Fruit fly (Drosophila melanogaster) whole organism, embryonic: ENCODE results near the gene intr.
A peak's percentile ranks its signal among the peaks of the same experiment; 100 is the strongest.

Experiments used
- Bgb ChIP-seq: fragments of 200-800 bp; sonication (Bioruptor generic); IDR thresholded peaks from 2 replicates; pipeline ENCODE4 v1.3.6; 2022; ENCODE audit warnings: missing biosample characterization, missing genetic modification characterization; ENCODE audit not compliant: partially characterized antibody
- CG10543 ChIP-seq: fragments of 200-800 bp; sonication (Bioruptor generic); optimal IDR thresholded peaks from 3 replicates; lab custom pipeline; 2017; ENCODE audit warnings: missing biosample characterization, mild to moderate bottlenecking, missing genetic modification characterization, moderate library complexity
- CG11695 ChIP-seq: fragments of 200-800 bp; sonication (Bioruptor generic); IDR thresholded peaks from 3 replicates; pipeline ENCODE4 v1.3.6; 2022; ENCODE audit warnings: missing biosample characterization, missing genetic modification characterization
- CG15514 ChIP-seq: fragments of 200-800 bp; sonication (Bioruptor generic); optimal IDR thresholded peaks from 3 replicates; lab custom pipeline; 2017; ENCODE audit warnings: missing biosample characterization, missing genetic modification characterization, mild to moderate bottlenecking, moderate library complexity, missing genetic modification reagents
- CG1647 ChIP-seq: fragments of 200-800 bp; sonication (Bioruptor generic); optimal IDR thresholded peaks from 3 replicates; lab custom pipeline; 2016; ENCODE audit warnings: missing biosample characterization, missing genetic modification characterization
- CG17186 ChIP-seq: fragments of 200-800 bp; sonication (Bioruptor generic); optimal IDR thresholded peaks from 3 replicates; lab custom pipeline; 2017; ENCODE audit warnings: missing biosample characterization, missing genetic modification reagents, missing genetic modification characterization
- CG30403 ChIP-seq: fragments of 200-800 bp; sonication (Bioruptor generic); optimal IDR thresholded peaks from 3 replicates; lab custom pipeline; 2016; ENCODE audit warnings: missing biosample characterization, missing genetic modification characterization
- CG33557 ChIP-seq: fragments of 200-800 bp; sonication (Bioruptor generic); optimal IDR thresholded peaks from 2 replicates; lab custom pipeline; 2019; ENCODE audit warnings: missing biosample characterization, mild to moderate bottlenecking, missing genetic modification characterization, moderate library complexity
- CG34376 ChIP-seq: fragments of 200-800 bp; sonication (Bioruptor generic); optimal IDR thresholded peaks from 2 replicates; lab custom pipeline; 2018; ENCODE audit warnings: missing biosample characterization, mild to moderate bottlenecking, missing genetic modification characterization
- CG3847 ChIP-seq: fragments of 200-800 bp; sonication (Bioruptor generic); IDR thresholded peaks from 2 replicates; pipeline ENCODE4 v1.3.6; 2022; ENCODE audit warnings: missing biosample characterization, missing genetic modification characterization
- CG4282 ChIP-seq: fragments of 200-800 bp; sonication (Bioruptor generic); optimal IDR thresholded peaks from 2 replicates; lab custom pipeline; 2016; ENCODE audit warnings: missing biosample characterization, missing genetic modification characterization
- CG6791 ChIP-seq: fragments of 200-800 bp; sonication (Bioruptor generic); IDR thresholded peaks from 3 replicates; pipeline ENCODE4 v1.3.6; 2022; ENCODE audit warnings: missing biosample characterization, missing genetic modification characterization; ENCODE audit not compliant: partially characterized antibody
- CG7786 ChIP-seq: fragments of 200-800 bp; sonication (Bioruptor generic); optimal IDR thresholded peaks from 2 replicates; lab custom pipeline; 2016; ENCODE audit warnings: missing biosample characterization, missing genetic modification characterization
- CG8290 ChIP-seq, 3 experiments: fragments of 200-800 bp; sonication (Bioruptor generic); optimal IDR thresholded peaks; 2 replicates each; lab custom pipeline; 2016 to 2019; ENCODE audit warnings: missing biosample characterization in 3 of 3, missing genetic modification characterization in 3 of 3, mild to moderate bottlenecking in 2 of 3, moderate library complexity in 1 of 3
- CG9437 ChIP-seq: fragments of 200-800 bp; sonication (Bioruptor generic); optimal IDR thresholded peaks from 2 replicates; lab custom pipeline; 2018; ENCODE audit warnings: missing biosample characterization, mild to moderate bottlenecking, missing genetic modification characterization
- Dbx ChIP-seq: fragments of 200-800 bp; sonication (Bioruptor generic); IDR thresholded peaks from 3 replicates; pipeline ENCODE4 v1.3.6; 2022; ENCODE audit warnings: missing biosample characterization, missing genetic modification characterization
- Deaf1 ChIP-seq: fragments of 200-800 bp; optimal IDR thresholded peaks from 3 replicates; lab custom pipeline; 2019; ENCODE audit warnings: missing biosample characterization, mild to moderate bottlenecking, missing genetic modification characterization, moderate library complexity
- Dref ChIP-seq: fragments of 200-800 bp; sonication (Bioruptor generic); IDR thresholded peaks from 2 replicates; pipeline ENCODE4 v1.3.6; 2022; ENCODE audit warnings: missing biosample characterization, missing genetic modification characterization
- E2f2 ChIP-seq: fragments of 200-800 bp; sonication (Bioruptor generic); IDR thresholded peaks from 2 replicates; pipeline ENCODE4 v1.3.6; 2022; ENCODE audit warnings: missing biosample characterization, missing genetic modification characterization
- Fer1 ChIP-seq: fragments of 200-800 bp; sonication (Bioruptor generic); optimal IDR thresholded peaks from 2 replicates; lab custom pipeline; 2017; ENCODE audit warnings: missing biosample characterization, mild to moderate bottlenecking, missing genetic modification characterization
- GATAe ChIP-seq: fragments of 200-800 bp; sonication (Bioruptor generic); conservative IDR thresholded peaks from 2 replicates; pipeline ENCODE4 v1.3.6; 2022; ENCODE audit warnings: missing biosample characterization, missing genetic modification characterization
- HHEX ChIP-seq: fragments of 200-800 bp; sonication (Bioruptor generic); optimal IDR thresholded peaks from 3 replicates; lab custom pipeline; 2017; ENCODE audit warnings: missing biosample characterization, mild to moderate bottlenecking, missing genetic modification characterization, missing genetic modification reagents
- HLH3B ChIP-seq: fragments of 200-800 bp; sonication (Bioruptor generic); IDR thresholded peaks from 2 replicates; pipeline ENCODE4 v1.3.6; 2022; ENCODE audit warnings: missing biosample characterization, missing genetic modification characterization
- HLH4C ChIP-seq: fragments of 200-800 bp; sonication (Bioruptor generic); IDR thresholded peaks from 3 replicates; pipeline ENCODE4 v1.3.6; 2022; ENCODE audit warnings: missing biosample characterization, missing genetic modification characterization; ENCODE audit not compliant: partially characterized antibody
- HmgD ChIP-seq: fragments of 200-800 bp; sonication (Bioruptor generic); optimal IDR thresholded peaks from 3 replicates; lab custom pipeline; 2016; ENCODE audit warnings: missing biosample characterization, missing genetic modification characterization
- Pdp1 ChIP-seq, 2 experiments: fragments of 200-800 bp; sonication (Bioruptor generic); optimal IDR thresholded peaks; 3 replicates each; lab custom pipeline; 2016; ENCODE audit warnings: missing biosample characterization in 2 of 2, missing genetic modification characterization in 2 of 2, mild to moderate bottlenecking in 1 of 2, moderate library complexity in 1 of 2
- Ptx1 ChIP-seq: fragments of 200-800 bp; sonication (Bioruptor generic); IDR thresholded peaks from 2 replicates; pipeline ENCODE4 v1.3.6; 2022; ENCODE audit warnings: missing biosample characterization, missing genetic modification characterization
- Trl ChIP-seq, 3 experiments: fragments of >200 bp in 2 of 3; fragments of 200-800 bp in 1 of 3; sonication (Bioruptor generic) in 1 of 3; optimal IDR thresholded peaks; 2 replicates in 1 of 3; 3 replicates in 2 of 3; lab custom pipeline; 2016 to 2017; ENCODE audit warnings: missing biosample characterization in 1 of 3, missing genetic modification characterization in 1 of 3
- ash1 ChIP-seq: fragments of 200-800 bp; sonication (Bioruptor generic); optimal IDR thresholded peaks from 2 replicates; lab custom pipeline; 2018; ENCODE audit warnings: missing biosample characterization, mild to moderate bottlenecking, missing genetic modification characterization
- caup ChIP-seq: fragments of 200-800 bp; sonication (Bioruptor generic); optimal IDR thresholded peaks from 3 replicates; lab custom pipeline; 2017; ENCODE audit warnings: missing biosample characterization, mild to moderate bottlenecking, missing genetic modification characterization, moderate library complexity; ENCODE audit not compliant: severe bottlenecking
- chinmo ChIP-seq: fragments of 200-800 bp; sonication (Bioruptor generic); IDR thresholded peaks from 4 replicates; pipeline ENCODE4 v1.3.6; 2022; ENCODE audit warnings: missing biosample characterization, missing genetic modification characterization; ENCODE audit not compliant: partially characterized antibody
- chm ChIP-seq: fragments of 200-800 bp; sonication (Bioruptor generic); IDR thresholded peaks from 2 replicates; pipeline ENCODE4 v1.3.6; 2022; ENCODE audit warnings: missing biosample characterization, missing genetic modification characterization
- dysf ChIP-seq: fragments of 200-800 bp; sonication (Bioruptor generic); IDR thresholded peaks from 3 replicates; pipeline ENCODE4 v1.3.6; 2022; ENCODE audit warnings: missing biosample characterization, missing genetic modification characterization
- kah ChIP-seq: fragments of 200-800 bp; sonication (Bioruptor generic); optimal IDR thresholded peaks from 2 replicates; lab custom pipeline; 2018; ENCODE audit warnings: missing biosample characterization, mild to moderate bottlenecking, missing genetic modification characterization
- kay ChIP-seq: fragments of 200-800 bp; sonication (Bioruptor generic); optimal IDR thresholded peaks from 2 replicates; lab custom pipeline; 2016; ENCODE audit warnings: missing biosample characterization, missing genetic modification characterization
- lab ChIP-seq: fragments of 200-800 bp; sonication (Bioruptor generic); optimal IDR thresholded peaks from 3 replicates; lab custom pipeline; 2017; ENCODE audit warnings: missing biosample characterization, missing genetic modification characterization, mild to moderate bottlenecking, moderate library complexity, missing genetic modification reagents
- lmd ChIP-seq: fragments of 200-800 bp; sonication (Bioruptor generic); IDR thresholded peaks from 2 replicates; pipeline ENCODE4 v1.3.6; 2022; ENCODE audit warnings: missing biosample characterization, missing genetic modification characterization
- mam ChIP-seq: fragments of 200-800 bp; sonication (Bioruptor generic); optimal IDR thresholded peaks from 3 replicates; lab custom pipeline; 2016; ENCODE audit warnings: missing biosample characterization, missing genetic modification characterization
- mirr ChIP-seq: fragments of 200-800 bp; sonication (Bioruptor generic); optimal IDR thresholded peaks from 3 replicates; lab custom pipeline; 2018; ENCODE audit warnings: missing biosample characterization, mild to moderate bottlenecking, missing genetic modification characterization
- rib ChIP-seq: fragments of 200-800 bp; sonication (Bioruptor generic); IDR thresholded peaks from 2 replicates; pipeline ENCODE4 v1.3.6; 2022; ENCODE audit warnings: missing biosample characterization, missing genetic modification characterization
- row ChIP-seq: fragments of 200-800 bp; sonication (Bioruptor generic); IDR thresholded peaks from 3 replicates; pipeline ENCODE4 v1.3.6; 2022; ENCODE audit warnings: missing biosample characterization, missing genetic modification characterization
- sens-2 ChIP-seq: fragments of 200-800 bp; sonication (Bioruptor generic); IDR thresholded peaks from 2 replicates; pipeline ENCODE4 v1.3.6; 2022; ENCODE audit warnings: missing biosample characterization, missing genetic modification characterization
- sob ChIP-seq: fragments of 200-800 bp; sonication (Bioruptor generic); IDR thresholded peaks from 2 replicates; pipeline ENCODE4 v1.3.6; 2022; ENCODE audit warnings: missing biosample characterization, missing genetic modification characterization
- twi ChIP-seq: fragments of 200-800 bp; optimal IDR thresholded peaks from 2 replicates; lab custom pipeline; 2019; ENCODE audit warnings: missing biosample characterization, mild to moderate bottlenecking, missing genetic modification characterization, moderate library complexity
- unc-4 ChIP-seq: fragments of 200-800 bp; sonication (Bioruptor generic); IDR thresholded peaks from 2 replicates; pipeline ENCODE4 v1.3.6; 2022; ENCODE audit warnings: missing biosample characterization, missing genetic modification characterization; ENCODE audit not compliant: partially characterized antibody
- vvl ChIP-seq: fragments of 200-800 bp; sonication (Bioruptor generic); IDR thresholded peaks from 2 replicates; pipeline ENCODE4 v1.3.6; 2022; ENCODE audit warnings: missing biosample characterization, missing genetic modification characterization
- zen2 ChIP-seq: fragments of 200-800 bp; sonication (Bioruptor generic); IDR thresholded peaks from 3 replicates; pipeline ENCODE4 v1.3.6; 2022; ENCODE audit warnings: missing biosample characterization, missing genetic modification characterization; ENCODE audit not compliant: partially characterized antibody
- zfh1 ChIP-seq: fragments of 200-800 bp; sonication (Bioruptor generic); IDR thresholded peaks from 3 replicates; pipeline ENCODE4 v1.3.6; 2022; ENCODE audit warnings: missing biosample characterization, missing genetic modification characterization

The intr gene

dm6 chr3R:28831172-28831571 lies 40.9 kb downstream of the intr start:
- TF ChIP-seq Fer1 (GFP tag; lab: Kevin White, UChicago) (peak; percentile 28), Pdp1 (GFP tag; optimal IDR thresholded peaks at IDR 0.05; lab: Kevin White, UChicago) (peak in 1 of 2 experiments; percentile 46), CG15514 (GFP tag; lab: Kevin White, UChicago) (no peak), Bgb (GFP tag; lab: Robert Waterston, UW) (peak; percentile 60), caup (peak; percentile 18), sens-2 (peak; percentile 40; the same call in 1 of the 2 replicates), CG1647 (GFP tag; lab: Kevin White, UChicago) (peak; percentile 50), lab (GFP tag; lab: Kevin White, UChicago) (peak; percentile 54), Trl (optimal IDR thresholded peaks at IDR 0.05; lab: Kevin White, UChicago) (peak in 1 of 2 experiments; percentile 67), Trl (GFP tag; optimal IDR thresholded peaks at IDR 0.05; lab: Kevin White, UChicago) (no peak), CG17186 (GFP tag; lab: Kevin White, UChicago) (no peak), chm (GFP tag; lab: Robert Waterston, UW) (peak; percentile 53; the same call in 1 of the 2 replicates), kay (GFP tag; lab: Kevin White, UChicago) (peak; percentile 71), lmd (0 out of 2 replicates have a peak, but pooled peaks have one; percentile 8), zen2 (GFP tag; lab: Robert Waterston, UW) (0 out of 3 replicates have a peak, but pooled peaks have one; percentile 23), dysf (GFP tag; lab: Robert Waterston, UW) (peak; percentile 43; the same call in 1 of the 3 replicates), HmgD (GFP tag; lab: Kevin White, UChicago) (peak; percentile 21), HLH4C (GFP tag; lab: Robert Waterston, UW) (peak; percentile 29; the same call in 1 of the 3 replicates), Dref (no peak), CG9437 (GFP tag; lab: Kevin White, UChicago) (no peak), CG11695 (GFP tag; lab: Robert Waterston, UW) (peak; percentile 20; the same call in 1 of the 3 replicates), rib (GFP tag; lab: Robert Waterston, UW) (peak; percentile 37; the same call in 1 of the 2 replicates), HHEX (GFP tag; lab: Kevin White, UChicago) (peak; percentile 1), CG3847 (GFP tag; lab: Robert Waterston, UW) (0 out of 2 replicates have a peak, but pooled peaks have one; percentile 4), GATAe (GFP tag; lab: Robert Waterston, UW) (peak; percentile 74), CG7786 (GFP tag; lab: Kevin White, UChicago) (no peak), E2f2 (GFP tag; lab: Robert Waterston, UW) (peak; percentile 18; the same call in 1 of the 2 replicates), chinmo (GFP tag; lab: Robert Waterston, UW) (0 out of 4 replicates have a peak, but pooled peaks have one; percentile 53), sob (peak; percentile 47; the same call in 1 of the 2 replicates), unc-4 (no peak), zfh1 (GFP tag; lab: Robert Waterston, UW) (peak; percentile 43; the same call in 1 of the 3 replicates), row (peak; percentile 51), twi (tag; lab: Kevin White, UChicago) (no peak), mirr (GFP tag; lab: Kevin White, UChicago) (peak; percentile 86), CG6791 (0 out of 3 replicates have a peak, but pooled peaks have one; percentile 4), HLH3B (GFP tag; lab: Robert Waterston, UW) (0 out of 2 replicates have a peak, but pooled peaks have one; percentile 18), CG10543 (GFP tag; lab: Kevin White, UChicago) (peak; percentile 75), Deaf1 (tag; lab: Kevin White, UChicago) (peak; percentile 49), Ptx1 (peak; percentile 17; the same call in 1 of the 2 replicates), CG8290 (GFP tag; optimal IDR thresholded peaks at IDR 0.05; lab: Kevin White, UChicago) (no peak), CG8290 (tag; optimal IDR thresholded peaks at IDR 0.05; lab: Kevin White, UChicago) (peak in 1 of 2 experiments; percentile 49), Dbx (GFP tag; lab: Robert Waterston, UW) (0 out of 3 replicates have a peak, but pooled peaks have one; percentile 49), CG34376 (GFP tag; lab: Kevin White, UChicago) (peak; percentile 85), CG4282 (GFP tag; lab: Kevin White, UChicago) (no peak), CG30403 (no peak), kah (GFP tag; lab: Kevin White, UChicago) (peak; percentile 5), mam (GFP tag; lab: Kevin White, UChicago) (peak; percentile 4), CG33557 (GFP tag; lab: Kevin White, UChicago) (no peak), ash1 (no peak), vvl (GFP tag; lab: Robert Waterston, UW) (0 out of 2 replicates have a peak, but pooled peaks have one; percentile 8)
